Fruit fly (Drosophila melanogaster): Measurements from ENCODE around the gene mael.
"Not testable (repeated sequence)": the region's sequence is repeated elsewhere in the genome, so short reads cannot be mapped to it uniquely, and the experiment has no call there.

Gene mael

DNA sequence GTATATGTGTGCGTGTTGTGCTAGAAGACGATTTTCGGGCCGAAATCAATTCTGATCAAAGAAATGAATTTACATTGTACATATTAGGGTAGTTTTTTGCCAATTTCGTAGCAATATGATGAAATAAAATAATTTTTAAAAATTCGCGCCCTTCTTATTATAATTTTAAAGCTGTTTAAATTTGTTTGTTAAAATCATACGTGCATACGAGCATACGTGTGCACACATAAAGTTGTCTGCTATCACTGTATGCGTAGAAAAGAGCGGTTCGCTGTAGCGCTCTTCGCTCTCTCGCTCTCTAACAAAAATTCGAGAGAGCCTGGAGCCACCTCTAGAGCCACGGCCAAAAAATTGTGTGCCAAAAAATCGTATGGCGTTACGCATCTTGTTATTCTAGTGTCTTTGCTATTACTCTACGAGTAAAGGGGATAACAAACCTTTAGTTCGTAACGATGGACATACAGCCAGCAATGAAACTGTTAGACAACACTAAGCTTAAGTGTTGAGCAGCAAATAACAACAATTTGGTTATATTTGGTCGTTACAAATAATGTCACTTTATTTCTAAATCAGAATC, at the start of gene mael:
Gene mael (plus strand): TSS at position 510 of the 577 bp plus-strand sequence.
- TF ChIP-seq Trl (optimal IDR thresholded peaks at IDR 0.05) (peak; percentile 42 to 82), CG10267 (tag; optimal IDR thresholded peaks at IDR 0.05) (peak; percentile 36), Doc3 (GFP tag; IDR thresholded peaks at IDR 0.05; ENCODE audit: partially characterized antibody) (0 out of 3 replicates have a peak, but pooled peaks have one; percentile 6), CG6689 (GFP tag; IDR thresholded peaks at IDR 0.05) (peak; percentile 71), cg (GFP tag; optimal IDR thresholded peaks at IDR 0.05) (peak; percentile 65), rib (GFP tag; IDR thresholded peaks at IDR 0.05) (0 out of 2 replicates have a peak, but pooled peaks have one; percentile 13), Dll (GFP tag; IDR thresholded peaks at IDR 0.05; ENCODE audit: partially characterized antibody) (0 out of 4 replicates have a peak, but pooled peaks have one; percentile 18), stwl (tag; optimal IDR thresholded peaks at IDR 0.05) (peak; percentile 39), chinmo (GFP tag; IDR thresholded peaks at IDR 0.05; ENCODE audit: partially characterized antibody) (0 out of 4 replicates have a peak, but pooled peaks have one; percentile 33)
- not testable (repeated sequence) for TF ChIP-seq Trl (GFP tag; optimal IDR thresholded peaks at IDR 0.05)

DNA sequence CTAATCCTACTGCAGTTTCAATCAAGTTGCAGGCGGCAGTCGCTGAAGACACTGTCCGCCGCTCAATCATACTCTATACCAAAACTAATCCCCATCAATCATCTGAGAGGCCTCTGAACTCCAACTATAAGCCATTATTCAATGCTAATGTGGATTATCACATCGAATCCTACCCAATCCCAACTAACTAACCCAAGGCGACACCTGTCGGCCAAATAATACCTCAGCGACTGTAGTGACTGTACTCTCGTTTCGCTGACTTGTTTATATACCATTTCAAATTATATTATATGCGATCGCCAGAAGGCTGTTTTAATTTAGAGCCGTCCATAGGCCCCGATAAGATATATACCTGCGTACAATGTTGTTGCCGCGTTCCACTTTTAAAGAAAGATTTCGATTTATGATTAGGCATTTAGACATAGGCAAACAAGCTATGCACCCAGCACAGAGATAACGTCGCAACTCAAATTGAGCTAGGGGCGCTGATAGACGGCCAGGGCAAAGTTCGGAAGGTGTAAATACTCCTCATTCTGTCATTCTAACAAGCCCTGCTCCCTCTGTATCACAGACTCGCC, 49.2 kb upstream of the mael start:
- TF ChIP-seq CG7372 (GFP tag; IDR thresholded peaks at IDR 0.05) (no peak), CG8281 (tag; optimal IDR thresholded peaks at IDR 0.05) (peak; percentile 47), CG2199 (GFP tag; IDR thresholded peaks at IDR 0.05) (no peak), Vsx1 (GFP tag; optimal IDR thresholded peaks at IDR 0.05) (peak; percentile 4), sim (GFP tag; IDR thresholded peaks at IDR 0.05) (no peak), CG4360 (GFP tag; IDR thresholded peaks at IDR 0.05) (peak; percentile 42; the same call in 1 of the 2 replicates), Hr78 (GFP tag; optimal IDR thresholded peaks at IDR 0.05) (peak in 1 of 2 experiments; percentile 68), GATAe (GFP tag; conservative IDR thresholded peaks at IDR 0.05) (peak; percentile 25; the same call in 1 of the 2 replicates), CG3847 (GFP tag; IDR thresholded peaks at IDR 0.05) (no peak), sd (tag; optimal IDR thresholded peaks at IDR 0.05) (peak; percentile 58), CG34376 (GFP tag; optimal IDR thresholded peaks at IDR 0.05) (peak; percentile 55), BtbVII (GFP tag; optimal IDR thresholded peaks at IDR 0.05) (peak; percentile 1), exex (tag; optimal IDR thresholded peaks at IDR 0.05) (peak; percentile 89), CTCF (GFP tag; optimal IDR thresholded peaks at IDR 0.05) (peak; percentile 84), CG11696 (GFP tag; IDR thresholded peaks at IDR 0.05) (no peak), CG10543 (GFP tag; optimal IDR thresholded peaks at IDR 0.05) (peak; percentile 39), grn (GFP tag; optimal IDR thresholded peaks at IDR 0.05) (peak; percentile 96), vnd (GFP tag; IDR thresholded peaks at IDR 0.05; ENCODE audit: partially characterized antibody) (no peak), lab (GFP tag; optimal IDR thresholded peaks at IDR 0.05) (peak; percentile 41), Med (GFP tag) (peak; percentile 36), mirr (GFP tag; optimal IDR thresholded peaks at IDR 0.05) (peak; percentile 90), HmgZ (tag; optimal IDR thresholded peaks at IDR 0.05) (peak; percentile 30), chinmo (GFP tag; IDR thresholded peaks at IDR 0.05; ENCODE audit: partially characterized antibody) (peak; percentile 59; the same call in 1 of the 4 replicates), sug (tag; optimal IDR thresholded peaks at IDR 0.05) (peak; percentile 57)

DNA sequence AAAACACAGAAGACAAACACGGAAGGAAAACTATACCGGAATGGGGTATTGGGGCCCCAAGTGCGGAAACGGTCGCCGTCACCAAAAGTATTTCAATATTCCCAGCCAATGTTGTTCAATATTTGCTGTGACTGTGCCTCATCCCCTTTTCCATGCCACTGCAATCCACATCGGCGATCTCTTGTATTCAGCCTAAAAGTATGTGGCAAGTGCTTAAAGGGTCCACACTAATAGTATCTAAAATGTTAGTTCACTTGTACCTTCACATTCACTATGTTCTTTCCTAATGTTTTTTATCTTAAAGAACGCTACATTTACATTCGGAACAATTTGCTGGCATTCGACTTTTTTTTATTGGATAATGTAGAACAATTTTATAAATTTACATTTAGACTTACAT, 40.1 kb upstream of the mael start:
- TF ChIP-seq CG14710 (tag; optimal IDR thresholded peaks at IDR 0.05), result peak; percentile 11
- TF ChIP-seq tx (GFP tag; optimal IDR thresholded peaks at IDR 0.05), result no peak
- TF ChIP-seq schlank (tag; optimal IDR thresholded peaks at IDR 0.05), result no peak
- TF ChIP-seq CTCF (GFP tag; optimal IDR thresholded peaks at IDR 0.05), result peak; percentile 62
- TF ChIP-seq CG15601 (tag; optimal IDR thresholded peaks at IDR 0.05), result peak; percentile 83
- peak; percentile 75 for TF ChIP-seq CG8388 (GFP tag; optimal IDR thresholded peaks at IDR 0.05)
- peak; percentile 70; the same call in 2 of the 3 replicates for TF ChIP-seq CG2199 (GFP tag; IDR thresholded peaks at IDR 0.05)
- peak; percentile 73 for TF ChIP-seq CG15073 (GFP tag; optimal IDR thresholded peaks at IDR 0.05)
- peak; percentile 71 for TF ChIP-seq grn (GFP tag; optimal IDR thresholded peaks at IDR 0.05)

Measured in whole organism, embryonic.